Fruit fly (Drosophila melanogaster) S2 (cell line): Measurements from ENCODE around the gene CG17187.

ENCODE experiments used
- CG8478 ChIP-seq: fragments of >200 bp; optimal IDR thresholded peaks from 2 replicates; lab custom pipeline; 2018
- CTCF ChIP-seq, 2 experiments: fragments of >200 bp; optimal IDR thresholded peaks; 2 replicates each; lab custom pipeline; 2018

DNA sequence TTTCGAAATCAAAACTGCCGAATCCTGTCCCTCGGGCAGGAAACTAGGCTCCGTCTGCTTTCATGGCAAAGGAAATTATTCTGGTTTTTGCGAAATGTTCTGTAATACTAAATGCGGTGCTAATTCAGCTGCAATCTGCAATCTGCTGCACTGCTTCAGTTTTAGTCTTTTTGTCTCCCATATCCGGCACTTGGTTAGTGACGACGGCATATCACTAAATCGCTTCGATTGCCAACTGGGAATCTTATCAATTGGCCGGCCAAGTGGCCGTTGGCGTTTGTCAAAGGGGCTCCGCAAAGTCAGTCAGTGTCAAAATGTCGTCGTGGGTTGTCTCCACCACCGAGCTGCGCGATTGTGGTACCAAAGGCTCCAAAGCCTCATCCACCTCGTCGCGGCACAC, 35.9 kb downstream of the CG17187 start, which contains the start of gene CG18577:
- TF ChIP-seq CG8478 (lab: Kevin White, UChicago) (no peak), CTCF (optimal IDR thresholded peaks at IDR 0.05; lab: Kevin White, UChicago) (no peak)
